Fruit fly (Drosophila melanogaster) whole organism, prepupa: ENCODE results near the gene RSG7.

Source experiments
- Blimp-1 ChIP-seq: fragments of 200-800 bp; sonication (Bioruptor generic); optimal IDR thresholded peaks from 3 replicates; lab custom pipeline; 2017; ENCODE audit warnings: missing biosample characterization, missing genetic modification characterization, mild to moderate bottlenecking, moderate library complexity, missing genetic modification reagents
- CG10631 ChIP-seq: fragments of 200-800 bp; sonication (Bioruptor generic); optimal IDR thresholded peaks from 2 replicates; lab custom pipeline; 2016; ENCODE audit warnings: missing biosample characterization, missing genetic modification characterization
- CG10669 ChIP-seq: fragments of 200-800 bp; sonication (Bioruptor generic); optimal IDR thresholded peaks from 3 replicates; lab custom pipeline; 2018; ENCODE audit warnings: missing biosample characterization, mild to moderate bottlenecking, missing genetic modification characterization, moderate library complexity
- CG11294 ChIP-seq: fragments of 200-800 bp; sonication (Bioruptor generic); IDR thresholded peaks from 2 replicates; pipeline ENCODE4 v1.3.6; 2022; ENCODE audit warnings: missing biosample characterization, missing genetic modification characterization
- CG11762 ChIP-seq: fragments of 200-800 bp; sonication (Bioruptor generic); optimal IDR thresholded peaks from 3 replicates; lab custom pipeline; 2016; ENCODE audit warnings: missing biosample characterization, missing genetic modification characterization; ENCODE audit not compliant: insufficient read depth
- CG11902 ChIP-seq: fragments of 200-800 bp; sonication (Bioruptor generic); optimal IDR thresholded peaks from 3 replicates; lab custom pipeline; 2016; ENCODE audit warnings: missing biosample characterization, missing genetic modification characterization
- CG15336 ChIP-seq: fragments of 200-800 bp; sonication (Bioruptor generic); IDR thresholded peaks from 2 replicates; pipeline ENCODE4 v1.3.6; 2022; ENCODE audit warnings: missing biosample characterization, missing genetic modification characterization
- CG1621 ChIP-seq: fragments of 200-800 bp; sonication (Bioruptor generic); optimal IDR thresholded peaks from 3 replicates; lab custom pipeline; 2018; ENCODE audit warnings: missing biosample characterization, mild to moderate bottlenecking, missing genetic modification characterization
- CG16779 ChIP-seq: fragments of 200-800 bp; sonication (Bioruptor generic); optimal IDR thresholded peaks from 3 replicates; lab custom pipeline; 2017; ENCODE audit warnings: missing biosample characterization, mild to moderate bottlenecking, missing genetic modification characterization
- CG3032 ChIP-seq: fragments of 200-800 bp; optimal IDR thresholded peaks from 2 replicates; lab custom pipeline; 2019; ENCODE audit warnings: missing biosample characterization, mild to moderate bottlenecking, missing genetic modification characterization, moderate library complexity
- CG32006 ChIP-seq: fragments of 200-800 bp; sonication (Bioruptor generic); optimal IDR thresholded peaks from 3 replicates; lab custom pipeline; 2017; ENCODE audit warnings: missing biosample characterization, mild to moderate bottlenecking, missing genetic modification characterization
- CG34406 ChIP-seq: fragments of 200-800 bp; sonication (Bioruptor generic); optimal IDR thresholded peaks from 3 replicates; lab custom pipeline; 2016; ENCODE audit warnings: missing biosample characterization, missing genetic modification characterization
- CG6163 ChIP-seq: fragments of 200-800 bp; sonication (Bioruptor generic); IDR thresholded peaks from 3 replicates; pipeline ENCODE4 v1.3.6; 2022; ENCODE audit warnings: missing biosample characterization, missing genetic modification characterization
- CG6276 ChIP-seq: fragments of 200-800 bp; sonication (Bioruptor generic); optimal IDR thresholded peaks from 2 replicates; lab custom pipeline; 2017; ENCODE audit warnings: missing biosample characterization, mild to moderate bottlenecking, missing genetic modification characterization
- CG6792 ChIP-seq: fragments of 200-800 bp; sonication (Bioruptor generic); optimal IDR thresholded peaks from 3 replicates; lab custom pipeline; 2016; ENCODE audit warnings: missing biosample characterization, missing genetic modification characterization
- CG6808 ChIP-seq: fragments of 200-800 bp; sonication (Bioruptor generic); optimal IDR thresholded peaks from 3 replicates; lab custom pipeline; 2017; ENCODE audit warnings: missing biosample characterization, missing genetic modification characterization, mild to moderate bottlenecking, moderate library complexity, missing genetic modification reagents
- CG6854 ChIP-seq: fragments of 200-800 bp; sonication (Bioruptor generic); optimal IDR thresholded peaks from 2 replicates; lab custom pipeline; 2017; ENCODE audit warnings: missing biosample characterization, mild to moderate bottlenecking, missing genetic modification characterization
- CG7368 ChIP-seq: fragments of 200-800 bp; sonication (Bioruptor generic); optimal IDR thresholded peaks from 3 replicates; lab custom pipeline; 2016; ENCODE audit warnings: missing biosample characterization, missing genetic modification characterization
- CG8119 ChIP-seq: fragments of 200-800 bp; sonication (Bioruptor generic); IDR thresholded peaks from 3 replicates; pipeline ENCODE4 v1.3.6; 2022; ENCODE audit warnings: missing biosample characterization, missing genetic modification characterization
- CG8319 ChIP-seq: fragments of 200-800 bp; sonication (Bioruptor generic); optimal IDR thresholded peaks from 3 replicates; lab custom pipeline; 2016; ENCODE audit warnings: missing biosample characterization, missing genetic modification characterization
- CG8632 ChIP-seq: fragments of 200-800 bp; sonication (Bioruptor generic); optimal IDR thresholded peaks from 3 replicates; lab custom pipeline; 2016; ENCODE audit warnings: missing biosample characterization, missing genetic modification characterization
- CG9139 ChIP-seq: fragments of 200-800 bp; sonication (Bioruptor generic); optimal IDR thresholded peaks from 3 replicates; lab custom pipeline; 2017; ENCODE audit warnings: missing biosample characterization, mild to moderate bottlenecking, missing genetic modification characterization
- Eip78C ChIP-seq: fragments of 200-800 bp; sonication (Bioruptor generic); peaks from one replicate; lab custom pipeline; 2016; ENCODE audit warnings: missing biosample characterization, missing genetic modification characterization
- Eip93F ChIP-seq: fragments of 200-800 bp; sonication (Bioruptor generic); optimal IDR thresholded peaks from 2 replicates; lab custom pipeline; 2016; ENCODE audit warnings: missing biosample characterization, mild to moderate bottlenecking, missing genetic modification characterization
- Ets21C ChIP-seq: fragments of 200-800 bp; sonication (Bioruptor generic); optimal IDR thresholded peaks from 3 replicates; lab custom pipeline; 2016; ENCODE audit warnings: missing biosample characterization, missing genetic modification characterization
- Gug ChIP-seq: fragments of 200-800 bp; sonication (Bioruptor generic); IDR thresholded peaks from 2 replicates; pipeline ENCODE4 v1.3.6; 2022; ENCODE audit warnings: missing biosample characterization, missing genetic modification characterization
- Hr38 ChIP-seq: sonication (Bioruptor generic); optimal IDR thresholded peaks from 2 replicates; lab custom pipeline; 2016; ENCODE audit warnings: missing biosample characterization, missing genetic modification characterization
- Hr39 ChIP-seq: fragments of 200-800 bp; sonication (Bioruptor generic); optimal IDR thresholded peaks from 2 replicates; lab custom pipeline; 2016; ENCODE audit warnings: missing biosample characterization, missing genetic modification characterization
- Hr4 ChIP-seq: fragments of 200-800 bp; sonication (Bioruptor generic); optimal IDR thresholded peaks from 3 replicates; lab custom pipeline; 2016; ENCODE audit warnings: missing biosample characterization, missing genetic modification characterization
- Met ChIP-seq: fragments of 200-800 bp; sonication (Bioruptor generic); optimal IDR thresholded peaks from 3 replicates; lab custom pipeline; 2016; ENCODE audit warnings: missing biosample characterization, missing genetic modification characterization
- OdsH ChIP-seq: fragments of 200-800 bp; sonication (Bioruptor generic); optimal IDR thresholded peaks from 3 replicates; lab custom pipeline; 2016; ENCODE audit warnings: missing biosample characterization, missing genetic modification characterization
- Smox ChIP-seq: fragments of 200-800 bp; sonication (Bioruptor generic); optimal IDR thresholded peaks from 3 replicates; lab custom pipeline; 2016; ENCODE audit warnings: missing biosample characterization, missing genetic modification characterization
- Sox102F ChIP-seq: fragments of 200-800 bp; sonication (Bioruptor generic); optimal IDR thresholded peaks from 2 replicates; lab custom pipeline; 2016; ENCODE audit warnings: missing biosample characterization, mild to moderate bottlenecking, missing genetic modification characterization
- achi ChIP-seq: fragments of 200-800 bp; sonication (Bioruptor generic); optimal IDR thresholded peaks from 3 replicates; lab custom pipeline; 2016; ENCODE audit warnings: missing biosample characterization, missing genetic modification characterization
- acj6 ChIP-seq: fragments of 200-800 bp; sonication (Bioruptor generic); optimal IDR thresholded peaks from 3 replicates; lab custom pipeline; 2016; ENCODE audit warnings: missing biosample characterization, missing genetic modification characterization
- cyc ChIP-seq: fragments of 200-800 bp; sonication (Bioruptor generic); optimal IDR thresholded peaks from 3 replicates; lab custom pipeline; 2016; ENCODE audit warnings: missing biosample characterization, missing genetic modification characterization
- dac ChIP-seq: fragments of 200-800 bp; sonication (Bioruptor generic); optimal IDR thresholded peaks from 2 replicates; lab custom pipeline; 2017; ENCODE audit warnings: missing biosample characterization, mild to moderate bottlenecking, missing genetic modification characterization
- dsx ChIP-seq: fragments of 200-800 bp; optimal IDR thresholded peaks from 3 replicates; lab custom pipeline; 2019; ENCODE audit warnings: missing biosample characterization, mild to moderate bottlenecking, missing genetic modification characterization, moderate library complexity; ENCODE audit not compliant: poor library complexity, severe bottlenecking
- eg ChIP-seq: fragments of 200-800 bp; sonication (Bioruptor generic); IDR thresholded peaks from 3 replicates; pipeline ENCODE4 v1.3.6; 2022; ENCODE audit warnings: missing biosample characterization, missing genetic modification characterization
- esn ChIP-seq: fragments of 200-800 bp; sonication (Bioruptor generic); optimal IDR thresholded peaks from 2 replicates; lab custom pipeline; 2016; ENCODE audit warnings: missing biosample characterization, mild to moderate bottlenecking, missing genetic modification characterization, moderate library complexity
- fd59A ChIP-seq: fragments of 200-800 bp; sonication (Bioruptor generic); optimal IDR thresholded peaks from 2 replicates; lab custom pipeline; 2017; ENCODE audit warnings: missing biosample characterization, mild to moderate bottlenecking, missing genetic modification characterization, missing genetic modification reagents
- fd85E ChIP-seq: fragments of 200-800 bp; sonication (Bioruptor generic); optimal IDR thresholded peaks from 3 replicates; lab custom pipeline; 2016; ENCODE audit warnings: missing biosample characterization, missing genetic modification characterization
- fkh ChIP-seq: fragments of 200-800 bp; sonication (Bioruptor generic); optimal IDR thresholded peaks from 3 replicates; lab custom pipeline; 2017; ENCODE audit warnings: missing biosample characterization, mild to moderate bottlenecking, missing genetic modification characterization, moderate library complexity
- lz ChIP-seq: fragments of 200-800 bp; sonication (Bioruptor generic); optimal IDR thresholded peaks from 3 replicates; lab custom pipeline; 2016; ENCODE audit warnings: missing biosample characterization, missing genetic modification characterization
- net ChIP-seq: fragments of 200-800 bp; sonication (Bioruptor generic); optimal IDR thresholded peaks from 3 replicates; lab custom pipeline; 2016; ENCODE audit warnings: missing biosample characterization, missing genetic modification characterization
- spab ChIP-seq: fragments of 200-800 bp; sonication (Bioruptor generic); optimal IDR thresholded peaks from 2 replicates; lab custom pipeline; 2017; ENCODE audit warnings: missing biosample characterization, mild to moderate bottlenecking, missing genetic modification characterization, missing genetic modification reagents
- ss ChIP-seq, 2 experiments: fragments of 200-800 bp; sonication (Bioruptor generic); optimal IDR thresholded peaks; 2 replicates in 1 of 2; 3 replicates in 1 of 2; lab custom pipeline; 2017 to 2018; ENCODE audit warnings: mild to moderate bottlenecking in 2 of 2, missing biosample characterization in 2 of 2, missing genetic modification characterization in 2 of 2, moderate library complexity in 1 of 2

Gene RSG7

DNA sequence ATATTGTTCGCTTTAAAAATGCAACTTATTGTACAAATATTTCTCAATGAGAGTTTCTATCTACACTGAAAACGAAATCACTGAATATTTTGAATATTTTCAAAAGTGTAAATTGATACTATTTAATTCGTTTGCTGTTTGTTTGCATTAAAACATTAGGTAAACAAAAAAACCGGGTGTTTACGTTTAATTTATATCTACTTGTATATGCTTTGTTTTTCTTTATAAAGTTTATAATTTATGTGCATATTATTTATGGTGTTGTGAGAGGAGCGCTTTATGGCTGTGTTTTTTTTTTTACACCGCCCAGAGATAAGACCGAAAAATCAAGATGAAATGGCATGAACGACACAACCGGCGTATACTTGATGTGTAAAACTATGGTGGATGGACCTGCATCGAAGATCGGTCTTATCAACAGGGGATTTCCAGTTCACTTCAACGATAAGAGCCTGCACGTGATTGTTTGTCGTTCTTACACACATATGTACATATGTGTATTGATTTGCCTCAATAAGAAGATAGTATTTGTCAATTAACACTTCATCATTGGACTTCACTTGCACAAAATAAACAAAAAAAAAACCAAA lies 14.7 kb downstream of the RSG7 start (continued):
- TF ChIP-seq Eip78C (GFP tag; lab: Kevin White, UChicago) (peak; percentile 65), acj6 (GFP tag; lab: Kevin White, UChicago) (peak; percentile 27), CG3032 (tag; lab: Kevin White, UChicago) (peak; percentile 36), dac (GFP tag; lab: Kevin White, UChicago) (no peak), Eip93F (no peak), spab (GFP tag; lab: Kevin White, UChicago) (no peak), CG9139 (GFP tag; lab: Kevin White, UChicago) (no peak), CG1621 (tag; lab: Kevin White, UChicago) (no peak), eg (GFP tag; lab: Robert Waterston, UW) (no peak), CG16779 (tag; lab: Kevin White, UChicago) (no peak), CG11294 (GFP tag; lab: Robert Waterston, UW) (no peak)

DNA sequence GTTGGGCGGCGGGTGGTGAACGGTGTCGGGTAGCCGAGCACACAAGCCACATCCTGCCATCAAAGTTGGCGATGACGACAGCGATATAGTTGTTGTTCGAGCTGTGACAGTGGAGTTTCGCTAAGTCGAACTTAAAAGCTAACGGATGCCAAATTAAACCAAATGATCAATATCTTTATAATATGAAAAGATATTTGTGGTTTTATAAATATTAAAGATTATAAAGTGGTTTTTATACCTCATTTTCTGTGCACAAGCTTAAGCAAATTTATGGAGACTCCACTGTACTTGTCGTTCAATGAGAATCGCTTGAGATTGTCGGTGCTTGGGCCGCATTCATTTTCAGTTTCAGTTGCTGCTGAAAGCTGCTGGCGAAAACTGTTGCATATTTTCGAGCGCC lies 22.2 kb downstream of the RSG7 start:
- peak; percentile 76 for TF ChIP-seq CG8632 (GFP tag; lab: Kevin White, UChicago)
- peak; percentile 81 for TF ChIP-seq OdsH (GFP tag; lab: Kevin White, UChicago)
- peak; percentile 81 for TF ChIP-seq acj6 (GFP tag; lab: Kevin White, UChicago)
- peak; percentile 73 for TF ChIP-seq dsx (GFP tag; lab: Kevin White, UChicago)
- TF ChIP-seq fd85E: no peak
- TF ChIP-seq CG7368 (GFP tag; lab: Kevin White, UChicago): peak; percentile 49
- TF ChIP-seq CG11294 (GFP tag; lab: Robert Waterston, UW): peak; percentile 67
- peak; percentile 79 for TF ChIP-seq achi
- TF ChIP-seq CG11762 (GFP tag; lab: Kevin White, UChicago): peak; percentile 57
- TF ChIP-seq net (GFP tag; lab: Kevin White, UChicago): peak; percentile 72
- peak; percentile 52 to 73 for TF ChIP-seq ss (GFP tag; optimal IDR thresholded peaks at IDR 0.05; lab: Kevin White, UChicago)
- TF ChIP-seq CG32006 (GFP tag; lab: Kevin White, UChicago): peak; percentile 86
- peak; percentile 31 for TF ChIP-seq CG16779 (tag; lab: Kevin White, UChicago)
- TF ChIP-seq CG3032 (tag; lab: Kevin White, UChicago): peak; percentile 64
- no peak for TF ChIP-seq Hr38
- peak; percentile 71 for TF ChIP-seq CG10631 (GFP tag; lab: Kevin White, UChicago)
- peak; percentile 86 for TF ChIP-seq Gug (GFP tag; lab: Robert Waterston, UW)
- peak; percentile 68 for TF ChIP-seq fd59A (GFP tag; lab: Kevin White, UChicago)
- TF ChIP-seq spab (GFP tag; lab: Kevin White, UChicago): peak; percentile 61
- TF ChIP-seq CG15336: peak; percentile 93
- peak; percentile 33 for TF ChIP-seq CG11902
- TF ChIP-seq Ets21C (GFP tag; lab: Kevin White, UChicago): peak; percentile 44
- peak; percentile 65 for TF ChIP-seq CG10669 (GFP tag; lab: Kevin White, UChicago)
- peak; percentile 44 for TF ChIP-seq CG9139 (GFP tag; lab: Kevin White, UChicago)
- peak; percentile 57 for TF ChIP-seq CG6808 (GFP tag; lab: Kevin White, UChicago)
- peak; percentile 63 for TF ChIP-seq Met
- TF ChIP-seq Hr39 (GFP tag; lab: Kevin White, UChicago): peak; percentile 44
- TF ChIP-seq Sox102F (GFP tag; lab: Kevin White, UChicago): peak; percentile 47
- peak; percentile 92 for TF ChIP-seq Eip78C (GFP tag; lab: Kevin White, UChicago)
- no peak for TF ChIP-seq Eip93F
- peak; percentile 78 for TF ChIP-seq CG6792 (GFP tag; lab: Kevin White, UChicago)
- TF ChIP-seq cyc (GFP tag; lab: Kevin White, UChicago): peak; percentile 39
- no peak for TF ChIP-seq Blimp-1 (GFP tag; lab: Kevin White, UChicago)
- TF ChIP-seq CG34406 (GFP tag; lab: Kevin White, UChicago): peak; percentile 69
- peak; percentile 60 for TF ChIP-seq Smox
- TF ChIP-seq dac (GFP tag; lab: Kevin White, UChicago): peak; percentile 54
- peak; percentile 89 for TF ChIP-seq CG6163
- TF ChIP-seq lz (GFP tag; lab: Kevin White, UChicago): peak; percentile 58
- no peak for TF ChIP-seq fkh
- TF ChIP-seq CG6854 (GFP tag; lab: Kevin White, UChicago): no peak
- TF ChIP-seq Hr4 (GFP tag; lab: Kevin White, UChicago): peak; percentile 83
- TF ChIP-seq CG6276 (GFP tag; lab: Kevin White, UChicago): peak; percentile 84
- TF ChIP-seq CG8319 (GFP tag; lab: Kevin White, UChicago): peak; percentile 54
- peak; percentile 94 for TF ChIP-seq CG8119 (GFP tag; lab: Robert Waterston, UW)
- peak; percentile 65 for TF ChIP-seq esn (GFP tag; lab: Kevin White, UChicago)
